Fruit fly (Drosophila melanogaster): ENCODE measurements around the gene Rtc1.

DNA sequence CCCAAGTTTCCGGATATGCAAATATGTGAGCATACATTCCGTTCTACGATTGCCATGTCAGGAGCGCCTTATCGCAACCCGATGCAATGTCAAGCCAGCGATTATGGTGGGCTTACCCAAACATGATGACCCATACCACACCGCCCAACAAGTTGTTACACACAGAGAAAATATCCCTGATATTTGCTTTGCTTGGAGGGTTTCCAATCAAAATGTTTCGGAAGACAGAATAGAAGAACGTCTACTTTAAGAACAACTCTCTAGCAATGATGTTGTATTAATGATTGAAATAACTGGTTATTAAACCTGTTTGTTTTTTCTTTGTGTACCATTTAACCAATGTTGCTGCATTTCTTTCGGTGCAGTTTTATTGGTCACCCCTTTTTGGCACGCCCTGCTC is 43.7 kb downstream of the Rtc1 start:
- TF ChIP-seq Pif1B (GFP tag; optimal IDR thresholded peaks at IDR 0.05): no peak
- no peak for TF ChIP-seq rn (GFP tag; IDR thresholded peaks at IDR 0.05)
- TF ChIP-seq CG8301 (tag; optimal IDR thresholded peaks at IDR 0.05): no peak
- no peak for TF ChIP-seq CG13204 (GFP tag; optimal IDR thresholded peaks at IDR 0.05)
- TF ChIP-seq CG17806 (tag; optimal IDR thresholded peaks at IDR 0.05): no peak
- no peak for TF ChIP-seq CG34367 (tag; optimal IDR thresholded peaks at IDR 0.05)
- no peak for TF ChIP-seq EcR (GFP tag; optimal IDR thresholded peaks at IDR 0.05)
- TF ChIP-seq Pif1A (GFP tag; optimal IDR thresholded peaks at IDR 0.05): no peak
- no peak for TF ChIP-seq CG14655 (GFP tag; optimal IDR thresholded peaks at IDR 0.05)
- no peak for TF ChIP-seq CG9948 (tag; optimal IDR thresholded peaks at IDR 0.05)
- no peak for TF ChIP-seq CG10348 (GFP tag; IDR thresholded peaks at IDR 0.05)
- TF ChIP-seq CG8159 (tag; optimal IDR thresholded peaks at IDR 0.05): no peak
- 0 out of 3 replicates have a peak, but pooled peaks have one; percentile 30 for TF ChIP-seq fd96Ca (GFP tag; IDR thresholded peaks at IDR 0.05)

Measured in whole organism, pupa.